Worm (Caenorhabditis elegans) whole organism, L4 larva: ENCODE measurements around the gene T12A2.3.
A peak's percentile ranks its signal among the peaks of the same experiment; 100 is the strongest.

ENCODE experiments used
- F10B5.3 ChIP-seq: sonication (generic microtip); optimal IDR thresholded peaks from 2 replicates; lab custom pipeline; 2016; ENCODE audit warnings: mild to moderate bottlenecking, missing genetic modification characterization, missing compliant biosample characterization
- F49E8.2 ChIP-seq: sonication (generic microtip); optimal IDR thresholded peaks from 2 replicates; lab custom pipeline; 2016; ENCODE audit warnings: missing compliant biosample characterization, mild to moderate bottlenecking, missing genetic modification characterization, borderline replicate concordance
- T20F7.1 ChIP-seq: fragments of 200-800 bp; sonication (Bioruptor generic); optimal IDR thresholded peaks from 2 replicates; lab custom pipeline; 2018; ENCODE audit warnings: mild to moderate bottlenecking, missing genetic modification characterization, missing compliant biosample characterization
- T26A8.4 ChIP-seq: fragments of 200-800 bp; sonication (Bioruptor generic); IDR thresholded peaks from 2 replicates; pipeline ENCODE4 v1.3.6; 2022; ENCODE audit warnings: missing genetic modification characterization, missing compliant biosample characterization
- Y105C5A.15 ChIP-seq: fragments of 200-800 bp; sonication (Bioruptor generic); IDR thresholded peaks from 2 replicates; pipeline ENCODE4 v1.3.6; 2022; ENCODE audit warnings: missing genetic modification characterization, missing compliant biosample characterization
- Y48G9A.11 ChIP-seq: fragments of 200-800 bp; sonication (Bioruptor generic); IDR thresholded peaks from 2 replicates; pipeline ENCODE4 v1.3.6; 2022; ENCODE audit warnings: missing genetic modification reagents, missing genetic modification characterization, missing compliant biosample characterization
- Y5F2A.4 ChIP-seq: fragments of 200-800 bp; sonication (Bioruptor generic); optimal IDR thresholded peaks from 2 replicates; lab custom pipeline; 2018; ENCODE audit warnings: mild to moderate bottlenecking, missing genetic modification characterization, missing compliant biosample characterization
- aha-1 ChIP-seq: fragments of 150-350 bp; peaks from one replicate; lab custom pipeline; 2014; ENCODE audit warnings: missing biosample characterization, missing genetic modification characterization
- aly-2 ChIP-seq: sonication (generic microtip); optimal IDR thresholded peaks from 2 replicates; lab custom pipeline; 2018; ENCODE audit warnings: missing biosample characterization, missing genetic modification characterization
- ama-1 ChIP-seq: fragments of 150-350 bp; optimal IDR thresholded peaks from 2 replicates; lab custom pipeline; 2014; ENCODE audit warnings: inconsistent platforms, mixed read lengths
- arid-1 ChIP-seq: fragments of 200-800 bp; sonication (Bioruptor generic); conservative IDR thresholded peaks from 2 replicates; pipeline ENCODE4 v1.3.6; 2022; ENCODE audit warnings: missing genetic modification reagents, missing genetic modification characterization, missing compliant biosample characterization
- ceh-20 ChIP-seq: fragments of 200-800 bp; sonication (Bioruptor generic); IDR thresholded peaks from 2 replicates; pipeline ENCODE4 v1.3.6; 2022; ENCODE audit warnings: missing genetic modification reagents, missing genetic modification characterization, missing compliant biosample characterization
- ceh-28 ChIP-seq: fragments of 150-350 bp; optimal IDR thresholded peaks from 2 replicates; lab custom pipeline; 2014; ENCODE audit warnings: missing biosample characterization, missing genetic modification reagents, missing genetic modification characterization
- ceh-82 ChIP-seq: sonication (generic microtip); optimal IDR thresholded peaks from 2 replicates; lab custom pipeline; 2017; ENCODE audit warnings: missing biosample characterization, missing genetic modification characterization
- ces-1 ChIP-seq: fragments of 150-350 bp; sonication (generic microtip); optimal IDR thresholded peaks from 4 replicates; lab custom pipeline; 2014; ENCODE audit warnings: missing biosample characterization, missing genetic modification reagents, missing genetic modification characterization
- daf-12 ChIP-seq: fragments of 150-350 bp; optimal IDR thresholded peaks from 2 replicates; lab custom pipeline; 2014; ENCODE audit warnings: missing biosample characterization, missing genetic modification reagents, missing genetic modification characterization
- daf-16 ChIP-seq, 3 experiments: sonication (generic microtip); optimal IDR thresholded peaks; 2 replicates each; lab custom pipeline; 2016 to 2017; ENCODE audit warnings: missing genetic modification characterization in 3 of 3, missing genetic modification reagents in 3 of 3, mild to moderate bottlenecking in 2 of 3, missing compliant biosample characterization in 2 of 3, missing biosample characterization in 1 of 3, moderate library complexity in 1 of 3
- daf-8 ChIP-seq: fragments of 200-800 bp; sonication (Bioruptor generic); IDR thresholded peaks from 2 replicates; pipeline ENCODE4 v1.3.6; 2022; ENCODE audit warnings: missing genetic modification characterization, missing compliant biosample characterization
- dmd-6 ChIP-seq: fragments of 200-800 bp; sonication (Bioruptor generic); IDR thresholded peaks from 2 replicates; pipeline ENCODE4 v1.3.6; 2022; ENCODE audit warnings: missing genetic modification reagents, missing genetic modification characterization, missing compliant biosample characterization
- dmd-8 ChIP-seq: fragments of 200-800 bp; sonication (Bioruptor generic); IDR thresholded peaks from 2 replicates; pipeline ENCODE4 v1.3.6; 2022; ENCODE audit warnings: missing genetic modification characterization, missing compliant biosample characterization
- egl-43 ChIP-seq: fragments of 200-800 bp; sonication (Bioruptor generic); IDR thresholded peaks from 2 replicates; pipeline ENCODE4 v1.3.6; 2022; ENCODE audit warnings: missing genetic modification reagents, missing genetic modification characterization, missing compliant biosample characterization
- fkh-10 ChIP-seq: fragments of 150-350 bp; optimal IDR thresholded peaks from 2 replicates; lab custom pipeline; 2014; ENCODE audit warnings: missing biosample characterization, missing genetic modification reagents, missing genetic modification characterization
- fos-1 ChIP-seq: fragments of 150-350 bp; optimal IDR thresholded peaks from 2 replicates; lab custom pipeline; 2014; ENCODE audit warnings: missing biosample characterization, missing genetic modification characterization
- gei-8 ChIP-seq: fragments of 200-800 bp; sonication (Bioruptor generic); optimal IDR thresholded peaks from 2 replicates; lab custom pipeline; 2018; ENCODE audit warnings: mild to moderate bottlenecking, missing genetic modification characterization, missing compliant biosample characterization
- hif-1 ChIP-seq, 2 experiments: sonication (generic microtip); optimal IDR thresholded peaks; 2 replicates each; lab custom pipeline; 2016 to 2017; ENCODE audit warnings: missing compliant biosample characterization in 2 of 2, missing genetic modification characterization in 2 of 2, missing genetic modification reagents in 2 of 2, missing genotype in 2 of 2, mild to moderate bottlenecking in 1 of 2
- hlh-11 ChIP-seq: fragments of 200-800 bp; sonication (Bioruptor generic); optimal IDR thresholded peaks from 2 replicates; lab custom pipeline; 2018; ENCODE audit warnings: mild to moderate bottlenecking, missing genetic modification characterization, missing compliant biosample characterization
- hmg-1.1 ChIP-seq: fragments of 200-800 bp; sonication (Bioruptor generic); IDR thresholded peaks from 2 replicates; pipeline ENCODE4 v1.3.6; 2022; ENCODE audit warnings: missing genetic modification reagents, missing genetic modification characterization, missing compliant biosample characterization
- jun-1 ChIP-seq: fragments of 150-350 bp; optimal IDR thresholded peaks from 2 replicates; lab custom pipeline; 2014; ENCODE audit warnings: missing biosample characterization, missing genetic modification reagents, missing genetic modification characterization
- lin-13 ChIP-seq: fragments of 150-350 bp; optimal IDR thresholded peaks from 2 replicates; lab custom pipeline; 2014; ENCODE audit warnings: missing biosample characterization, missing genetic modification reagents, missing genetic modification characterization
- madf-9 ChIP-seq: fragments of 200-800 bp; sonication (Bioruptor generic); conservative IDR thresholded peaks from 2 replicates; pipeline ENCODE4 v1.3.6; 2022; ENCODE audit warnings: missing genetic modification reagents, missing genetic modification characterization, missing compliant biosample characterization
- mep-1 ChIP-seq: fragments of 150-350 bp; sonication (generic microtip); optimal IDR thresholded peaks from 3 replicates; lab custom pipeline; 2014; ENCODE audit warnings: missing biosample characterization, missing genetic modification characterization
- nhr-11 ChIP-seq: fragments of 150-350 bp; optimal IDR thresholded peaks from 2 replicates; lab custom pipeline; 2014; ENCODE audit warnings: missing biosample characterization, missing genetic modification characterization
- nhr-111 ChIP-seq: fragments of 200-800 bp; sonication (Bioruptor generic); optimal IDR thresholded peaks from 2 replicates; lab custom pipeline; 2018; ENCODE audit warnings: mild to moderate bottlenecking, missing genetic modification characterization, missing compliant biosample characterization
- nhr-48 ChIP-seq: sonication (generic microtip); optimal IDR thresholded peaks from 2 replicates; lab custom pipeline; 2016; ENCODE audit warnings: mild to moderate bottlenecking, missing genetic modification characterization, missing compliant biosample characterization
- nhr-76 ChIP-seq: fragments of 150-350 bp; optimal IDR thresholded peaks from 2 replicates; lab custom pipeline; 2014; ENCODE audit warnings: missing biosample characterization, missing genetic modification characterization
- saeg-2 ChIP-seq: fragments of 200-800 bp; sonication (Bioruptor generic); IDR thresholded peaks from 2 replicates; pipeline ENCODE4 v1.3.6; 2022; ENCODE audit warnings: missing genetic modification reagents, missing genetic modification characterization, missing compliant biosample characterization
- sdz-12 ChIP-seq: fragments of 200-800 bp; sonication (Bioruptor generic); optimal IDR thresholded peaks from 2 replicates; lab custom pipeline; 2018; ENCODE audit warnings: mild to moderate bottlenecking, missing genetic modification characterization, missing compliant biosample characterization
- snpc-4 ChIP-seq: fragments of 150-350 bp; optimal IDR thresholded peaks from 2 replicates; lab custom pipeline; 2014; ENCODE audit warnings: missing biosample characterization, missing genetic modification characterization
- unc-39 ChIP-seq: sonication (generic microtip); optimal IDR thresholded peaks from 2 replicates; lab custom pipeline; 2017; ENCODE audit warnings: missing biosample characterization, missing genetic modification characterization
- zag-1 ChIP-seq: fragments of 150-350 bp; optimal IDR thresholded peaks from 2 replicates; lab custom pipeline; 2014; ENCODE audit warnings: missing biosample characterization, missing genetic modification characterization
- zfp-3 ChIP-seq: fragments of 200-800 bp; sonication (Bioruptor generic); conservative IDR thresholded peaks from 2 replicates; pipeline ENCODE4 v1.3.6; 2022; ENCODE audit warnings: missing genetic modification reagents, missing genetic modification characterization, missing compliant biosample characterization
- zip-11 ChIP-seq: fragments of 200-800 bp; sonication (Bioruptor generic); IDR thresholded peaks from 2 replicates; pipeline ENCODE4 v1.3.6; 2022; ENCODE audit warnings: missing genetic modification characterization, missing compliant biosample characterization

Gene T12A2.3

DNA sequence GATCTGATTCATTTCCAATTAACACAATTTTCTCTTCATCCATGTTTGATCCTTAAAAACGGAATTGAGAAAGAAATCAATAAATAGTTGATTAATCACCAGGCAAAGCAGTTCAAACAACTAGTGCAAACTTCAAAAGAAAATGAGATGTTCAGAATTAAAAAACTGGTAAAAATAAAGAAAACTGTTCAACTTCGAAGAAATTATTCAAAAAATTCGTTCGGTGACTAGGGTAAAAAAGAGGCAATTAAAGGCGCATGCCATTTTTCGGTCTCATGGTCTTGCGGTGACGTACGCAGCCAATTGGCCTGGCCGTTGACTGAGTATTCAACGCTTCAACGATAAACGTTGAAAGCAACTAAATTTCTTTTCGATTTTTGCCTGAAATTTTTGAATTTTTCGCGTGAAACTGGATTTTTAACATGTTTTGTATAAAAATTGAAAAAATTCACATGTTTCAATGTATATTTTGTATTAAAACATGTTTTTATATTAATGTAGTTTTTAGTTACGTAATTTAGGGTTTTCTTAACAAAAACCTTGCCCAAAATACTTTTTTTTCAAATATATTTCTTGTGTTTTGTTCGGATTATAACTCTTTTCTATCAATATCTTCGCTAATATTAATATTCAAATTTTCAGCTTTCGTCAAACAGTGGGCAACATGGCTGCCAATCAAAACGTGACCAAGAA lies 34.3 kb upstream of the T12A2.3 start, which contains the start of the genes sna-3 and rps-3 (continued):
- TF ChIP-seq zip-11 (GFP tag; lab: Robert Waterston, UW), result no peak
- no peak for TF ChIP-seq F49E8.2 (tag; lab: Kevin White, UChicago)
- TF ChIP-seq hmg-1.1 (GFP tag; lab: Robert Waterston, UW), result peak; percentile 74
- TF ChIP-seq aha-1, result peak; percentile 36
- peak; percentile 73 for TF ChIP-seq arid-1 (GFP tag; lab: Robert Waterston, UW)
- no peak for TF ChIP-seq jun-1 (tag; lab: Kevin White, UChicago)
- TF ChIP-seq ceh-28 (tag; lab: Kevin White, UChicago), result no peak
- TF ChIP-seq fos-1 (tag; lab: Kevin White, UChicago), result no peak
- no peak for TF ChIP-seq Y105C5A.15 (GFP tag; lab: Robert Waterston, UW)
- TF ChIP-seq lin-13 (GFP tag; lab: Kevin White, UChicago), result peak; percentile 72
- TF ChIP-seq daf-12 (tag; lab: Kevin White, UChicago), result no peak
- TF ChIP-seq dmd-8, result no peak
- no peak for TF ChIP-seq nhr-111 (GFP tag; lab: Kevin White, UChicago)
- no peak for TF ChIP-seq gei-8 (GFP tag; lab: Kevin White, UChicago)
- TF ChIP-seq hlh-11 (tag; lab: Kevin White, UChicago), result peak; percentile 33
- no peak for TF ChIP-seq zfp-3
- TF ChIP-seq dmd-6 (GFP tag; lab: Robert Waterston, UW), result peak; percentile 43
- no peak for TF ChIP-seq nhr-48 (tag; lab: Kevin White, UChicago)
- no peak for TF ChIP-seq F10B5.3
- peak in 1 of 2 experiments; percentile 2 for TF ChIP-seq hif-1 (tag; optimal IDR thresholded peaks at IDR 0.05; lab: Kevin White, UChicago)
- no peak for TF ChIP-seq daf-16 (GFP tag; optimal IDR thresholded peaks at IDR 0.05; lab: Kevin White, UChicago)
- peak; percentile 46 for TF ChIP-seq daf-16 (tag; optimal IDR thresholded peaks at IDR 0.05; lab: Kevin White, UChicago)
- TF ChIP-seq ces-1 (GFP tag; lab: Kevin White, UChicago), result no peak
- no peak for TF ChIP-seq fkh-10 (GFP tag; lab: Kevin White, UChicago)
- TF ChIP-seq nhr-76 (tag; lab: Kevin White, UChicago), result no peak
- no peak for TF ChIP-seq zag-1
- TF ChIP-seq madf-9 (GFP tag; lab: Robert Waterston, UW), result no peak
- TF ChIP-seq ceh-82 (tag; lab: Kevin White, UChicago), result no peak
- TF ChIP-seq aly-2, result no peak
- no peak for TF ChIP-seq sdz-12 (GFP tag; lab: Kevin White, UChicago)
- TF ChIP-seq egl-43 (GFP tag; lab: Robert Waterston, UW), result no peak
- no peak for TF ChIP-seq snpc-4 (tag; lab: Kevin White, UChicago)
- no peak for TF ChIP-seq unc-39
- TF ChIP-seq ceh-20 (GFP tag; lab: Robert Waterston, UW), result no peak
- peak; percentile 63 for TF ChIP-seq T26A8.4 (GFP tag; lab: Robert Waterston, UW)
- no peak for TF ChIP-seq T20F7.1 (GFP tag; lab: Kevin White, UChicago)
- TF ChIP-seq, all 104 proteins: peak for 28

DNA sequence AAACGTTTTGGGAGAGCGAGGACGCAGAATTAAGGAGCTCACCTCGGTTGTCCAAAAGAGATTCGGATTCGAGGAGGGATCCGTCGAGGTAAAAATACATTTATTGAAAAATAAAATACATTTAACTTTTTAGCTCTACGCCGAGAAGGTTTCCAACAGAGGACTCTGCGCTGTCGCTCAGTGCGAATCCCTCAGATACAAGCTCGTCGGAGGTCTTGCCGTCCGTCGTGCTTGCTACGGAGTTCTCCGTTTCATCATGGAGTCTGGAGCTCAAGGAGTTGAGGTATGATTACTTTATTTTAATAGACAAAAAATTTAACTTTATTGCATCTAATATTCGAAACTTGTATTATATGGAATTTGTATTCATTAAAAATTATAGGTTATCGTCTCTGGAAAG lies 33.6 kb upstream of the T12A2.3 start:
- TF ChIP-seq dmd-8 (0 out of 2 replicates have a peak, but pooled peaks have one; percentile 4), hmg-1.1 (GFP tag; lab: Robert Waterston, UW) (no peak), snpc-4 (tag; lab: Kevin White, UChicago) (no peak), egl-43 (GFP tag; lab: Robert Waterston, UW) (no peak), Y48G9A.11 (GFP tag; lab: Robert Waterston, UW) (no peak), daf-8 (GFP tag; lab: Robert Waterston, UW) (no peak), Y5F2A.4 (GFP tag; lab: Kevin White, UChicago) (no peak), sdz-12 (GFP tag; lab: Kevin White, UChicago) (no peak), mep-1 (tag; lab: Kevin White, UChicago) (no peak), gei-8 (GFP tag; lab: Kevin White, UChicago) (no peak), zfp-3 (no peak), saeg-2 (GFP tag; lab: Robert Waterston, UW) (0 out of 2 replicates have a peak, but pooled peaks have one; percentile 18), ama-1 (lab: Kevin White, UChicago) (no peak), nhr-111 (GFP tag; lab: Kevin White, UChicago) (no peak), nhr-11 (tag; lab: Kevin White, UChicago) (no peak)
